Worm (Caenorhabditis elegans) whole organism, midembryonic: Measurements from ENCODE around the gene F21C10.6.

Source experiments
- T22C8.4 ChIP-seq: fragments of 200-800 bp; sonication (Bioruptor generic); IDR thresholded peaks from 2 replicates; pipeline ENCODE4 v1.3.6; 2022; ENCODE audit warnings: missing genetic modification characterization, missing compliant biosample characterization
- cog-1 ChIP-seq: sonication (generic microtip); optimal IDR thresholded peaks from 2 replicates; lab custom pipeline; 2016; ENCODE audit warnings: missing genetic modification characterization, missing compliant biosample characterization
- flt-1 ChIP-seq: fragments of 200-800 bp; sonication (Bioruptor generic); IDR thresholded peaks from 2 replicates; pipeline ENCODE4 v1.3.6; 2022; ENCODE audit warnings: missing genetic modification characterization, missing compliant biosample characterization
- klf-2 ChIP-seq: fragments of 200-800 bp; sonication (Bioruptor generic); conservative IDR thresholded peaks from 2 replicates; pipeline ENCODE4 v1.3.6; 2022; ENCODE audit warnings: missing genetic modification reagents, missing genetic modification characterization, missing compliant biosample characterization
- med-1 ChIP-seq: sonication (generic microtip); optimal IDR thresholded peaks from 2 replicates; lab custom pipeline; 2017; ENCODE audit warnings: missing genetic modification characterization, mild to moderate bottlenecking, missing compliant biosample characterization, antibody characterized with exemption, missing genetic modification reagents; ENCODE audit not compliant: insufficient read depth
- ref-1 ChIP-seq: fragments of 200-800 bp; sonication (Bioruptor generic); conservative IDR thresholded peaks from 2 replicates; pipeline ENCODE4 v1.3.6; 2022; ENCODE audit warnings: missing genetic modification reagents, missing genetic modification characterization, missing compliant biosample characterization
- ztf-23 ChIP-seq: fragments of 200-800 bp; sonication (Bioruptor generic); IDR thresholded peaks from 2 replicates; pipeline ENCODE4 v1.3.6; 2022; ENCODE audit warnings: missing genetic modification reagents, missing genetic modification characterization, missing compliant biosample characterization
- ztf-29 ChIP-seq: fragments of 200-800 bp; sonication (Bioruptor generic); IDR thresholded peaks from 2 replicates; pipeline ENCODE4 v1.3.6; 2022; ENCODE audit warnings: missing genetic modification reagents, missing genetic modification characterization, missing compliant biosample characterization

ce11 chrV:9132043-9132442 is 7.8 kb downstream of the F21C10.6 start, which contains the start of gene F21C10.1:
- TF ChIP-seq T22C8.4 (GFP tag; lab: Robert Waterston, UW) (no peak), klf-2 (no peak), cog-1 (tag; lab: Kevin White, UChicago) (no peak), ztf-23 (GFP tag; lab: Robert Waterston, UW) (no peak), med-1 (GFP tag; lab: Kevin White, UChicago) (no peak), flt-1 (no peak), ref-1 (GFP tag; lab: Robert Waterston, UW) (no peak), ztf-29 (no peak)
